Fruit fly (Drosophila melanogaster) S2 (cell line): Measurements from ENCODE around the gene ClC-a.
A peak's percentile ranks its signal among the peaks of the same experiment; 100 is the strongest.

ENCODE experiments used
- CG8478 ChIP-seq: fragments of >200 bp; optimal IDR thresholded peaks from 2 replicates; lab custom pipeline; 2018
- CTCF ChIP-seq, 2 experiments: fragments of >200 bp; optimal IDR thresholded peaks; 2 replicates each; lab custom pipeline; 2018

ClC-a gene

dm6 chr3R:11812881-11813466, at the start of gene ClC-a:
ClC-a (minus strand) TSS chr3R:11813207.
- TF ChIP-seq CTCF (optimal IDR thresholded peaks at IDR 0.05; lab: Kevin White, UChicago) (no peak), CG8478 (no peak)

dm6 chr3R:11859534-11860254, 46.7 kb upstream of the ClC-a start:
- TF ChIP-seq CTCF (optimal IDR thresholded peaks at IDR 0.05; lab: Kevin White, UChicago) (no peak), CG8478 (no peak)

dm6 chr3R:11859103-11859502, 46.1 kb upstream of the ClC-a start:
- TF ChIP-seq CG8478: no peak
- no peak for TF ChIP-seq CTCF (optimal IDR thresholded peaks at IDR 0.05; lab: Kevin White, UChicago)

DNA sequence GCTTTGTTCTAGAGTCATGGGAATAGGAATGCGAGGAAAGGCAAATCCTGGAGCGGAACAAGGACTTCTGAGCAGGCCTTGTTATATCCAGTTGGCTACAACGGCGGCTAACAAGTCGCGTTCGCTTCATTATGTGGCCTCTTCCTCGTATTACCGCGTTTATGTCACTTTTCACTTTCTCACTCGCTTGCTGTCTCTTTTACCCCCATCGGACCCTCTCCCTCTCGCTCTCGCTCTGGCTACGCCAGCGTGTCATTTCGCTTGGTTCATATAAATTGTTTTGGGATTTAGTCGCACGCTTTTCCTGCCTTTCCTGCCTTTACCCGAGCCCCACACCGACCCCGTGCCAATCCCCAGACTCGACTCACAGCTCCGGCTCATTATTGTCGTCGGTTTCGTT, 43.3 kb upstream of the ClC-a start:
- no peak for TF ChIP-seq CTCF (optimal IDR thresholded peaks at IDR 0.05; lab: Kevin White, UChicago)
- no peak for TF ChIP-seq CG8478

DNA sequence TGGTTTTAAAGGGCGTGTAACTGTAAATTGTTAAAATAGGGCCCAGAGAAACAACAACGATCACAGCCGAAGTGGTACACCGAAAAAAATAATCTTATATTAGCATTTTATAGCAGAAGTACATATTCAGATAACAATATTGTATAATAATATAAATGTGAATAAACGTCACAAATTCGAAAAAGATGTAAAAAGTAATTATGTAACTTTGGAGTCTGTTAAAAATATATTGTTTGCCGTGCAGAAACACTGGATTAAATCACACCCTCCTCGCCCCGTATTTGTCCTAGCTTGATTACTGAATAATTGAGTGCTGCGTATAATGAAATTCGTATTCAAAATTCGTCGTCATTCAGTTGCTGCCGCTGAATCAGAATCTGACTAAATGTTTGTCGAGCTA, 42.1 kb upstream of the ClC-a start:
- TF ChIP-seq CG8478 (no peak), CTCF (optimal IDR thresholded peaks at IDR 0.05; lab: Kevin White, UChicago) (no peak)

DNA sequence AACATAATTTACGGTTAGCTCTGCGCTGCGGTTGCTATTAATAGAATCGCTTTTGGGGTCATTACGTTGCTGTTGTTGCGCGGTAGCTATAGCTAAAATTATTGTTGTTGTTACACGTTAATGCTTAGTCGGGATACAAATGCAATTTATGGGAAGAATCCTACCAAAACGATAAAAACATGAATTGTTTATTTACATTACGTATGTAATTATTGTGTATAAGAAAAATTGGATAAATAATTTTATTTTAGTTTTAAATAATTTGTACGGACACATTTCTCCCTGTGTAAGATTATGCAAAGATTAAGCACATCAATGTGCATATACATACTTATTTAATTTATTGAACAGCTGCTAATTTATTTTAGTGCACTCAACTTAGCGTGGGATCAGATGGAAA, 38.9 kb upstream of the ClC-a start:
- no peak for TF ChIP-seq CG8478
- no peak for TF ChIP-seq CTCF (optimal IDR thresholded peaks at IDR 0.05; lab: Kevin White, UChicago)

DNA sequence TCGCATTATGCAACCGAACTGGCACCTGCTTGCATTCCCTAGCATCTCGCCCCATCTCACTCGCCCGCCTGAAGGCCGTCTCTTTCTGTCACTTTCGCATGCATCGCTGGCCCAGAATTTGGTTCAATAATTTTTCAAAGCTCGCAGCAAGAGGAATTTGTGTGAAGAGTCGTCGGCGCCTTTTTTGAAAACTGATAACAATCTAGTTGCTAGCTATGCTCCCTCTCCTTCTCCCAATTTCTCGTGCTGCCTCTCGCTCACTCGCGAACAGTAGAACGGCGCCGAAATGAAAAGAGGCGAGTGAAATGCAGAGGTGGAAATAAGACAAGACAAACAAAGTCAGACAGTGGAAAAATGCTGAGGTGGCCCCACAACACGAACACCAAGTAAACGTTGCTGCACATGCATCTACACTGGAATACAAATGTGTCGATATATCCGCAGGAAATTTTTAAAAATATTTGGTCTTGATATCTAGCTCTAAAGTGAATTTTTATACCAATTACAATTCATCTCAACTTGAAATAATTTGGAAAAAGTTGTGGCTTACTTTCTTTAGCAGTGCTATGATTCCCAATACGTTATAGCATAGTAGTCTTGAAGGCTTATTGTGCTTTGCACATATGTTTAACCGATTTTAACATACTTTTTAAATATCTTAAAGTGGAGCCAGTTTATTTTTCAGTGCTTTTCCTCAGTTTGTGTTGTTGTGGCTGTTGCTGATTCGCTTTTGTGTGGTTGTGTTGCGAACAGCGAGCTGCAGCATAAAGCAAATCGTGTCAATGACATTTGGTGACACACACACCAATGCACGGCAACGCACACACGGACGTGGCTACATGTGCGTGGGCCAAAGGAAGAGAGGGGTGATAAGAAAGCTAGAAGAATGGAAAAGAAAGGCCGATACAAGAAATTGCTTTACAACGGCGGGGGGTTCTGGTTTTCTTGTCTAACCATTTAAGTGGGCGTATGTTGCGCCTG, 38.2 kb upstream of the ClC-a start:
- no peak for TF ChIP-seq CG8478
- no peak for TF ChIP-seq CTCF (optimal IDR thresholded peaks at IDR 0.05; lab: Kevin White, UChicago)

DNA sequence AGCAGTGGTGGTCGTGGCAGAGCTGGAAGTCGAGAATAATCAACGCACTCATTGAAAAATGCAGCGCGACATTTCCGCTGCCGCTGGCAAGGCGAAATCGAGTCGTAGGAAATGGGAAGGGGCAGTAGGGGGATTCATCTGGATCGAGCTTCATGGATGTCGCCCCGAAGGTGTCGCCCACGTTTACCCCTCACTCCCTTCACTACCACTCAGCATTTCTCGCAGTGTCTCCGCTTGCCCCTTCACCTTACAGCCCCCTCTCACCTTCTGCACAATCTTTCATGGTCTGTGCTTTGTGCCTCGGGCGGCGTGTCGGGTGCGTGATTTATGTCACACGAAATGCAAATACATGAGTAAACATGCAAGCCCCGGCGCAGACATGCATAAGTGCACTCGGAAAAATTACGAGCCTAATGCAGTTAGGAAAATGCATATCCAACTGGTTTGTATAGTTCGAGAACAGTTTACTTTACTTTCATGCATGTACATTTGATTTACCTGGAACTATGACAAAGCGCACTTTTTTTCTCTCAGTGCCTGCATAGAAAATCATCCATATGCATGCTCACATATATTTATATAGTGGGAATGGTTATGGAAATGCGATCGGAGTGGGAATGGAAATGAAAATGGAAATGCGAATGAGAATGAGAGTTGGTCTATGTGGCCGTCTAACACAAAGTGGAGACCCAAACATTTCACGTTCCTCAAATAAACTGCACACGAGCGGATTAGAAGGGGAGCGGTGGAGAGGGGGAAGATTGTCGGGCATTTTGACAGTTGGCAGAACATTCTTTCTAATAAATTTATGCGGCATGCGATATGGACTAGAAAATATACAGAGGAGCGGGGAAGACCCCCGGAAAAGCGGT, 36.6 kb upstream of the ClC-a start:
- TF ChIP-seq CG8478: no peak
- TF ChIP-seq CTCF (optimal IDR thresholded peaks at IDR 0.05; lab: Kevin White, UChicago): no peak

DNA sequence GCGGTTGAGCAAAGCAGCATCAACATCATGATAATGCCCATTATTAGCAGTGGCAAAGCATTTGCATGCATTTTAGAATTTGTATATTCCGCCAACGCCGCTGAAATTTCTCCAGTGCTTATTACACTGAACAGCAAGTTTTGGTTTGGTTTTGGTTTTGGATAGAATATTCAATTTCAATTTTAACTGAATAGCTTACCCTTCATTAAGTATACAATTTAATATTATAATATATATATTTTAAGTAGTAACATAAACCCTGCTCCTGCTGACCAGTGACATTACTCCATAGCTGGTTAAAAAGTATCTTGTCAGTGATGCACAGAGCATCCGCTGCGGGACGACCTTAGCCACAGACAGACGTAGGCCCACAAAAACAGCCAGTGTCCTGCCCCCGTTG, 34.4 kb upstream of the ClC-a start:
- TF ChIP-seq CTCF (optimal IDR thresholded peaks at IDR 0.05; lab: Kevin White, UChicago): no peak
- TF ChIP-seq CG8478: no peak

dm6 chr3R:11833406-11833805, 20.4 kb upstream of the ClC-a start:
- TF ChIP-seq CG8478 (no peak), CTCF (optimal IDR thresholded peaks at IDR 0.05; lab: Kevin White, UChicago) (no peak)

DNA sequence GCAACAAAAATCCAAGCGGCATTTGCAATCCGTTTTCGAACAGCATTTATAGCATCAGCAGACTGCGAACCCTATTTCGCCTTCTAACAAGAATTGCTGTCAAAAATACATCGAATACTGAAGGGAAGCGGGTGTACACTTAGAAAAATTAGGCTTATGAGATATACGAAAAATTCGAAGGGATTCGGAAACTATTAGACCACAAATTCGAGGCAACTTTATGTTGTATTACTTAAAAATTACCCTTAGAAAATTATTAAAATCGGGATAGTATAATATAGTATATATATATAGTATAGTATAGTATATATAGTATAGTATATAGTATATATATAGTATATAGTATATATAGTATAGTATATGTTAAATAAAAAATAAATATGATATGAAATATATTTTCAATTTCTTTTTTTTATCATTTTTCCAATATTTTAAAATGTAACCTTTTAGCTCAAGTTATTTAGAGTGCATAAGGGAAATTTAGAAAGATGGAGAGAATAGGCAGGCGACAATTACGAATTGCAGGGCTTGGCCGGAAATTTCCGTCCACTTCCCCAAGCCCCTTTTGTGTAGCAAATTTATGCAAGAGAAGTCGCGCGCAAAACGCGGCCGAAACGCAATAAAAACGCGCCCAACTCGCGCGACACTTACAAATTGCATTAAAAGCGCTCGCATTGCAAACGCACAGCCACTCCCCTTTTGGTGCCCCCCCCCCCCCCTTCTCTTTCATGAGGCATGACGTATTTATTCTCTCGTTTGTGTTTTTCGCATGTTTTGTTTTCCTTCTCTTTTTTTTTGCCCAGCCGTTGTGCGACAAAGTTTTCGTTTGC, 18.0 kb upstream of the ClC-a start:
- TF ChIP-seq CG8478 (no peak), CTCF (optimal IDR thresholded peaks at IDR 0.05; lab: Kevin White, UChicago) (no peak)

DNA sequence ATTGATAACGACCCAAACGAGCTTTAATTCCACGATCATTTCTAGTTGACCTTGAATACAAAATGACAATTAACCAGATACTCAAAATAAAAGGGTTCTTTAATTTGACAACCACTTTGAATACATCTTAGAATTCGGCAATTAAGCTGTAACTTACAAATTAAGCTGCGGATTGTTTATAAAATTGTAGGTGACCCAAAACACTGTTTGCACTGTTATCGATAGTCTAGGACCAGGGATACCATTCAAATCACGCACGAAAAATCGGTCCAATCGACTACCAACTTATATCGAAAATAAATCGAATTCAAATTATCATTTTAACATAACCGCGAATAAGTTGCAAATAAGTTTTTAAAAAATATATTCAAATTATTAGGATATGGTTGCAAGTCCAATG, 9.3 kb upstream of the ClC-a start, which contains the start of gene Kyat:
TSS of gene Kyat (minus strand) at position 228 of the 400 bp plus-strand sequence.
- TF ChIP-seq CG8478: no peak
- TF ChIP-seq CTCF (optimal IDR thresholded peaks at IDR 0.05; lab: Kevin White, UChicago): peak in 1 of 2 experiments; percentile 5

DNA sequence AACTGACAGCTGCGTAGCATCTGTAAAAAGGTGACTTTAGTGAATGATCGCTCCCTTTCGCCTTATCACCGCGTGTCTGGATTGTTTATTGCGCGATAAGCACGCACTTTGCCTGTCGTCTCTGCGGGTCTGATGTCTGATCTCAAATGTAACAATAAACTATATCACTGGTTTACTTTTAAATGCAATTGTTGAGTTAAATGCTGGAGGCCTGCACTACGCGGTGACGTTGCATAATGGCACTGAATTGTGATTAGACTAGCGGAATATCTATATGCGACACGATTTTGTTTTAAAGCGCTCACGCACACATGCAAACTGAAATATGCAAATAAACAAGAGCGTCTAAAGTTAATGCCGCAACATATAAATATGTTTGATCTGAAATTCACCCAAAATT, 8.8 kb upstream of the ClC-a start:
- no peak for TF ChIP-seq CG8478
- no peak for TF ChIP-seq CTCF (optimal IDR thresholded peaks at IDR 0.05; lab: Kevin White, UChicago)

DNA sequence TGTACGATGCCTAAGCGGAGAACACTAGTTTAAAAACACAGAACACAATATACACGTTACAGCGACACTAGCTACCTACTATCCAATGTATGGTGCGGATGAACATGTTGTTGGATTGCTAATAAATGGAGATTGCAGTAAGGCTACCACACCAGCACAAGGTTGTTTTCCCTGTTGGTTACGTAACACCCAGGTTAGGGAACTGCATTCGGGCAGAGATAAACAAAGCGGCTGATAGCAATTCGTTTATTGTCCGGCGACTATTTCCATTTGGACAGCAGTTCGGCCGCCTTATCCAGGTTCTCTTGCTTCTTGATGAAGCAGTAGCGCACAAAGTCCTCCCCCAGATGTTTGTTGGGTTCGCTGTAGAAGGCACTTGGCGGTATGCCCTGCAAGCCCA, 7.1 kb upstream of the ClC-a start:
- no peak for TF ChIP-seq CG8478
- no peak for TF ChIP-seq CTCF (optimal IDR thresholded peaks at IDR 0.05; lab: Kevin White, UChicago)
